Fruit fly (Drosophila melanogaster) whole organism, embryonic: ENCODE results near the gene CG42307.

ENCODE experiments used
- Aef1 ChIP-seq: fragments of 200-800 bp; sonication (Bioruptor generic); IDR thresholded peaks from 3 replicates; pipeline ENCODE4 v1.3.6; 2022; ENCODE audit warnings: missing biosample characterization, missing genetic modification characterization
- CG10366 ChIP-seq: fragments of 200-800 bp; sonication (Bioruptor generic); IDR thresholded peaks from 2 replicates; pipeline ENCODE4 v1.3.6; 2022; ENCODE audit warnings: missing biosample characterization, missing genetic modification characterization
- CG10543 ChIP-seq: fragments of 200-800 bp; sonication (Bioruptor generic); optimal IDR thresholded peaks from 3 replicates; lab custom pipeline; 2017; ENCODE audit warnings: missing biosample characterization, mild to moderate bottlenecking, missing genetic modification characterization, moderate library complexity
- CG11560 ChIP-seq: fragments of 200-800 bp; sonication (Bioruptor generic); IDR thresholded peaks from 3 replicates; pipeline ENCODE4 v1.3.6; 2022; ENCODE audit warnings: missing biosample characterization, missing genetic modification characterization
- CG12299 ChIP-seq: fragments of 200-800 bp; sonication (Bioruptor generic); optimal IDR thresholded peaks from 2 replicates; lab custom pipeline; 2018; ENCODE audit warnings: missing biosample characterization, mild to moderate bottlenecking, missing genetic modification characterization
- CG13296 ChIP-seq: fragments of 200-800 bp; sonication (Bioruptor generic); optimal IDR thresholded peaks from 3 replicates; lab custom pipeline; 2018; ENCODE audit warnings: missing biosample characterization, mild to moderate bottlenecking, missing genetic modification characterization
- CG13775 ChIP-seq: fragments of 200-800 bp; sonication (Bioruptor generic); optimal IDR thresholded peaks from 3 replicates; lab custom pipeline; 2017; ENCODE audit warnings: missing biosample characterization, mild to moderate bottlenecking, missing genetic modification characterization
- CG16813 ChIP-seq: fragments of 200-800 bp; sonication (Bioruptor generic); IDR thresholded peaks from 3 replicates; pipeline ENCODE4 v1.3.6; 2022; ENCODE audit warnings: missing biosample characterization, missing genetic modification characterization; ENCODE audit not compliant: partially characterized antibody
- CG16815 ChIP-seq: fragments of 200-800 bp; sonication (Bioruptor generic); optimal IDR thresholded peaks from 3 replicates; lab custom pipeline; 2017; ENCODE audit warnings: missing biosample characterization, mild to moderate bottlenecking, missing genetic modification characterization
- CG17829 ChIP-seq: fragments of 200-800 bp; optimal IDR thresholded peaks from 2 replicates; lab custom pipeline; 2019; ENCODE audit warnings: missing biosample characterization, mild to moderate bottlenecking, missing genetic modification characterization, moderate library complexity
- CG1832 ChIP-seq: fragments of 200-800 bp; sonication (Bioruptor generic); optimal IDR thresholded peaks from 2 replicates; lab custom pipeline; 2017; ENCODE audit warnings: missing biosample characterization, mild to moderate bottlenecking, missing genetic modification characterization, inconsistent platforms
- CG2712 ChIP-seq: fragments of 200-800 bp; optimal IDR thresholded peaks from 3 replicates; lab custom pipeline; 2019; ENCODE audit warnings: missing biosample characterization, mild to moderate bottlenecking, missing genetic modification characterization, moderate library complexity
- CG4424 ChIP-seq: fragments of 200-800 bp; sonication (Bioruptor generic); optimal IDR thresholded peaks from 3 replicates; lab custom pipeline; 2016; ENCODE audit warnings: missing biosample characterization, missing genetic modification characterization
- CG4730 ChIP-seq: fragments of 200-800 bp; sonication (Bioruptor generic); IDR thresholded peaks from 2 replicates; pipeline ENCODE4 v1.3.6; 2022; ENCODE audit warnings: missing biosample characterization, missing genetic modification characterization
- CG5245 ChIP-seq: fragments of 200-800 bp; sonication (Bioruptor generic); optimal IDR thresholded peaks from 3 replicates; lab custom pipeline; 2016; ENCODE audit warnings: missing biosample characterization, missing genetic modification characterization
- CG6689 ChIP-seq: fragments of 200-800 bp; sonication (Bioruptor generic); IDR thresholded peaks from 2 replicates; pipeline ENCODE4 v1.3.6; 2022; ENCODE audit warnings: missing biosample characterization, missing genetic modification characterization
- CG8944 ChIP-seq: fragments of 200-800 bp; sonication (Bioruptor generic); optimal IDR thresholded peaks from 3 replicates; lab custom pipeline; 2016; ENCODE audit warnings: missing biosample characterization, missing genetic modification characterization
- CG9215 ChIP-seq: fragments of 200-800 bp; sonication (Bioruptor generic); IDR thresholded peaks from 2 replicates; pipeline ENCODE4 v1.3.6; 2022; ENCODE audit warnings: missing biosample characterization, missing genetic modification characterization
- CG9797 ChIP-seq: fragments of 200-800 bp; sonication (Bioruptor generic); optimal IDR thresholded peaks from 3 replicates; lab custom pipeline; 2018; ENCODE audit warnings: missing biosample characterization, mild to moderate bottlenecking, missing genetic modification characterization
- D ChIP-seq, 2 experiments: fragments of 200-800 bp in 1 of 2; fragments of >200 bp in 1 of 2; sonication (Bioruptor generic) in 1 of 2; optimal IDR thresholded peaks; 2 replicates in 1 of 2; 3 replicates in 1 of 2; lab custom pipeline; 2017; ENCODE audit warnings: mild to moderate bottlenecking in 1 of 2, missing biosample characterization in 1 of 2, missing genetic modification characterization in 1 of 2, missing genetic modification reagents in 1 of 2
- Deaf1 ChIP-seq: fragments of 200-800 bp; optimal IDR thresholded peaks from 3 replicates; lab custom pipeline; 2019; ENCODE audit warnings: missing biosample characterization, mild to moderate bottlenecking, missing genetic modification characterization, moderate library complexity
- Drgx ChIP-seq: fragments of 200-800 bp; sonication (Bioruptor generic); IDR thresholded peaks from 2 replicates; pipeline ENCODE4 v1.3.6; 2022; ENCODE audit warnings: missing biosample characterization, missing genetic modification characterization
- Elba2 ChIP-seq: fragments of 200-800 bp; sonication (Bioruptor generic); optimal IDR thresholded peaks from 3 replicates; lab custom pipeline; 2016; ENCODE audit warnings: missing biosample characterization, missing genetic modification characterization
- Gug ChIP-seq: fragments of 200-800 bp; sonication (Bioruptor generic); IDR thresholded peaks from 4 replicates; pipeline ENCODE4 v1.3.6; 2022; ENCODE audit warnings: missing biosample characterization, missing genetic modification characterization
- HLHmδ ChIP-seq: fragments of 200-800 bp; sonication (Bioruptor generic); optimal IDR thresholded peaks from 2 replicates; lab custom pipeline; 2018; ENCODE audit warnings: missing biosample characterization, mild to moderate bottlenecking, missing genetic modification characterization, moderate library complexity
- Hey ChIP-seq: fragments of 200-800 bp; sonication (Bioruptor generic); optimal IDR thresholded peaks from 3 replicates; lab custom pipeline; 2018; ENCODE audit warnings: missing biosample characterization, mild to moderate bottlenecking, missing genetic modification characterization
- HmgD ChIP-seq: fragments of 200-800 bp; sonication (Bioruptor generic); optimal IDR thresholded peaks from 3 replicates; lab custom pipeline; 2016; ENCODE audit warnings: missing biosample characterization, missing genetic modification characterization
- Hmr ChIP-seq: fragments of 200-800 bp; sonication (Bioruptor generic); optimal IDR thresholded peaks from 3 replicates; lab custom pipeline; 2017; ENCODE audit warnings: mild to moderate bottlenecking, missing biosample characterization, missing genetic modification reagents, missing genetic modification characterization
- MBD-R2 ChIP-seq: fragments of 200-800 bp; sonication (Bioruptor generic); IDR thresholded peaks from 2 replicates; pipeline ENCODE4 v1.3.6; 2022; ENCODE audit warnings: missing biosample characterization, missing genetic modification characterization
- NC2α ChIP-seq: fragments of 200-800 bp; sonication (Bioruptor generic); optimal IDR thresholded peaks from 2 replicates; lab custom pipeline; 2016; ENCODE audit warnings: missing biosample characterization, missing genetic modification characterization
- Nf-YB ChIP-seq: fragments of 200-800 bp; sonication (Bioruptor generic); optimal IDR thresholded peaks from 3 replicates; lab custom pipeline; 2019; ENCODE audit warnings: missing biosample characterization, mild to moderate bottlenecking, missing genetic modification characterization, moderate library complexity
- Oli ChIP-seq: fragments of 200-800 bp; sonication (Bioruptor generic); optimal IDR thresholded peaks from 2 replicates; lab custom pipeline; 2018; ENCODE audit warnings: missing biosample characterization, mild to moderate bottlenecking, missing genetic modification characterization, moderate library complexity
- Stat92E ChIP-seq, 3 experiments: fragments of >200 bp in 2 of 3; fragments of 200-800 bp in 1 of 3; sonication (Bioruptor generic) in 1 of 3; optimal IDR thresholded peaks; 2 replicates each; lab custom pipeline; 2017 to 2019; ENCODE audit warnings: missing biosample characterization in 3 of 3, missing genetic modification characterization in 3 of 3, mild to moderate bottlenecking in 1 of 3, moderate library complexity in 1 of 3
- Xbp1 ChIP-seq: fragments of 200-800 bp; sonication (Bioruptor generic); optimal IDR thresholded peaks from 3 replicates; lab custom pipeline; 2016; ENCODE audit warnings: missing biosample characterization, mild to moderate bottlenecking, missing genetic modification characterization
- bbx ChIP-seq: fragments of 200-800 bp; sonication (Bioruptor generic); IDR thresholded peaks from 2 replicates; pipeline ENCODE4 v1.3.6; 2022; ENCODE audit warnings: missing biosample characterization, missing genetic modification characterization; ENCODE audit not compliant: partially characterized antibody
- cad ChIP-seq: fragments of >200 bp; optimal IDR thresholded peaks from 2 replicates; lab custom pipeline; 2017; ENCODE audit warnings: missing biosample characterization, missing genetic modification characterization
- dm ChIP-seq: fragments of 200-800 bp; sonication (Bioruptor generic); optimal IDR thresholded peaks from 3 replicates; lab custom pipeline; 2016; ENCODE audit warnings: missing biosample characterization, missing genetic modification characterization
- esg ChIP-seq: fragments of 200-800 bp; sonication (Bioruptor generic); conservative IDR thresholded peaks from 2 replicates; pipeline ENCODE4 v1.3.6; 2022; ENCODE audit warnings: missing biosample characterization, missing genetic modification characterization
- fd96Cb ChIP-seq: fragments of 200-800 bp; sonication (Bioruptor generic); optimal IDR thresholded peaks from 2 replicates; lab custom pipeline; 2018; ENCODE audit warnings: missing biosample characterization, mild to moderate bottlenecking, missing genetic modification characterization, moderate library complexity
- gt ChIP-seq: fragments of 200-800 bp; sonication (Bioruptor generic); IDR thresholded peaks from 2 replicates; pipeline ENCODE4 v1.3.6; 2022; ENCODE audit warnings: missing biosample characterization, missing genetic modification characterization
- insv ChIP-seq, 2 experiments: fragments of 200-800 bp; sonication (Bioruptor generic); optimal IDR thresholded peaks; 3 replicates each; lab custom pipeline; 2016 to 2018; ENCODE audit warnings: missing biosample characterization in 2 of 2, missing genetic modification characterization in 2 of 2
- jigr1 ChIP-seq: fragments of 200-800 bp; sonication (Bioruptor generic); IDR thresholded peaks from 3 replicates; pipeline ENCODE4 v1.3.6; 2022; ENCODE audit warnings: missing biosample characterization, missing genetic modification characterization
- kni ChIP-seq: fragments of 200-800 bp; sonication (Bioruptor generic); optimal IDR thresholded peaks from 3 replicates; lab custom pipeline; 2017; ENCODE audit warnings: mild to moderate bottlenecking, missing biosample characterization, missing genetic modification reagents, missing genetic modification characterization
- pho ChIP-seq: fragments of 200-800 bp; sonication (Bioruptor generic); optimal IDR thresholded peaks from 2 replicates; lab custom pipeline; 2016; ENCODE audit warnings: missing biosample characterization, missing genetic modification characterization
- schlank ChIP-seq: fragments of 200-800 bp; sonication (Bioruptor generic); optimal IDR thresholded peaks from 2 replicates; lab custom pipeline; 2018; ENCODE audit warnings: missing biosample characterization, mild to moderate bottlenecking, missing genetic modification characterization
- sd ChIP-seq: fragments of 200-800 bp; sonication (Bioruptor generic); optimal IDR thresholded peaks from 3 replicates; lab custom pipeline; 2018; ENCODE audit warnings: missing biosample characterization, mild to moderate bottlenecking, missing genetic modification characterization, moderate library complexity
- tio ChIP-seq: fragments of 200-800 bp; sonication (Bioruptor generic); optimal IDR thresholded peaks from 2 replicates; lab custom pipeline; 2017; ENCODE audit warnings: missing biosample characterization, missing genetic modification characterization, inconsistent platforms
- zfh1 ChIP-seq: fragments of 200-800 bp; sonication (Bioruptor generic); IDR thresholded peaks from 3 replicates; pipeline ENCODE4 v1.3.6; 2022; ENCODE audit warnings: missing biosample characterization, missing genetic modification characterization

CG42307 gene

dm6 chr3L:7367798-7368678, 39.1 kb downstream of the CG42307 start (continued):
- no peak; the same call in 1 of the 2 replicates for TF ChIP-seq MBD-R2 (GFP tag; lab: Robert Waterston, UW)
- TF ChIP-seq D (optimal IDR thresholded peaks at IDR 0.05; lab: Kevin White, UChicago) = peak; percentile 84
- no peak for TF ChIP-seq D (GFP tag; optimal IDR thresholded peaks at IDR 0.05; lab: Kevin White, UChicago)
- TF ChIP-seq Drgx (GFP tag; lab: Robert Waterston, UW) = no peak
- no peak for TF ChIP-seq NC2α (GFP tag; lab: Kevin White, UChicago)
- no peak for TF ChIP-seq CG16815 (GFP tag; lab: Kevin White, UChicago)
- TF ChIP-seq CG13296 (GFP tag; lab: Kevin White, UChicago) = no peak
- TF ChIP-seq CG16813 (GFP tag; lab: Robert Waterston, UW) = peak; percentile 8; the same call in 1 of the 3 replicates
- no peak for TF ChIP-seq bbx
- no peak for TF ChIP-seq cad (GFP tag; lab: Kevin White, UChicago)
- no peak for TF ChIP-seq CG11560 (tag; lab: Robert Waterston, UW)
- TF ChIP-seq CG9797 (GFP tag; lab: Kevin White, UChicago) = no peak
- TF ChIP-seq HmgD (GFP tag; lab: Kevin White, UChicago) = peak; percentile 7
- TF ChIP-seq Deaf1 = no peak
- TF ChIP-seq Nf-YB (GFP tag; lab: Kevin White, UChicago) = no peak
- TF ChIP-seq Hey (tag; lab: Kevin White, UChicago) = no peak
- TF ChIP-seq CG1832 (GFP tag; lab: Kevin White, UChicago) = no peak
- no peak for TF ChIP-seq esg
- TF ChIP-seq CG10543 = peak; percentile 27
- peak; percentile 52 for TF ChIP-seq kni (GFP tag; lab: Kevin White, UChicago)
- TF ChIP-seq CG10366 (GFP tag; lab: Robert Waterston, UW) = peak; percentile 40; the same call in 1 of the 2 replicates
- peak; percentile 7 for TF ChIP-seq HLHmδ (GFP tag; lab: Kevin White, UChicago)
- TF ChIP-seq CG4424 (GFP tag; lab: Kevin White, UChicago) = peak; percentile 46
- peak; percentile 45; the same call in 1 of the 2 replicates for TF ChIP-seq CG6689 (GFP tag; lab: Robert Waterston, UW)
- TF ChIP-seq tio = no peak
- TF ChIP-seq Hmr = peak; percentile 31
- TF ChIP-seq CG5245 = no peak
- TF ChIP-seq Aef1 = no peak
- TF ChIP-seq CG17829 = peak; percentile 20
- peak; percentile 35 for TF ChIP-seq Xbp1 (GFP tag; lab: Kevin White, UChicago)
- TF ChIP-seq CG9215 (GFP tag; lab: Robert Waterston, UW) = no peak
- no peak for TF ChIP-seq Stat92E (GFP tag; optimal IDR thresholded peaks at IDR 0.05; lab: Kevin White, UChicago)
- peak; percentile 29 for TF ChIP-seq fd96Cb
- peak; percentile 6 for TF ChIP-seq CG8944
- peak; percentile 93 for TF ChIP-seq Elba2 (GFP tag; lab: Kevin White, UChicago)
- peak; percentile 40 for TF ChIP-seq Oli
- TF ChIP-seq schlank (tag; lab: Kevin White, UChicago) = no peak
- TF ChIP-seq Gug (GFP tag; lab: Robert Waterston, UW) = no peak
- peak; percentile 11 to 92 for TF ChIP-seq insv (GFP tag; optimal IDR thresholded peaks at IDR 0.05; lab: Kevin White, UChicago)
- TF ChIP-seq pho (GFP tag; lab: Kevin White, UChicago) = no peak
- no peak for TF ChIP-seq CG12299
- TF ChIP-seq CG2712 = peak; percentile 96
- peak; percentile 47; the same call in 2 of the 3 replicates for TF ChIP-seq zfh1 (GFP tag; lab: Robert Waterston, UW)
- TF ChIP-seq CG13775 (GFP tag; lab: Kevin White, UChicago) = no peak
- no peak for TF ChIP-seq jigr1 (GFP tag; lab: Robert Waterston, UW)
- no peak for TF ChIP-seq gt (GFP tag; lab: Robert Waterston, UW)
- no peak for TF ChIP-seq CG4730
- no peak for TF ChIP-seq dm
- TF ChIP-seq sd = peak; percentile 86
